Worm (Caenorhabditis elegans) whole organism, young adult: ENCODE data around the gene Y17G9A.4.

ENCODE experiments used
- B0019.2 ChIP-seq: fragments of 200-800 bp; sonication (Bioruptor generic); conservative IDR thresholded peaks from 2 replicates; pipeline ENCODE4 v1.3.6; 2022; ENCODE audit warnings: missing genetic modification reagents, missing genetic modification characterization, missing compliant biosample characterization
- D2030.7 ChIP-seq: fragments of 200-800 bp; sonication (Bioruptor generic); IDR thresholded peaks from 2 replicates; pipeline ENCODE4 v1.3.6; 2022; ENCODE audit warnings: missing genetic modification reagents, missing genetic modification characterization, missing compliant biosample characterization
- F22D6.2 ChIP-seq: sonication (generic microtip); optimal IDR thresholded peaks from 2 replicates; lab custom pipeline; 2016; ENCODE audit warnings: mild to moderate bottlenecking, missing genetic modification characterization, missing compliant biosample characterization
- F49E8.2 ChIP-seq: sonication (generic microtip); optimal IDR thresholded peaks from 3 replicates; lab custom pipeline; 2017; ENCODE audit warnings: missing genetic modification characterization, mild to moderate bottlenecking, missing compliant biosample characterization, antibody characterized with exemption, moderate library complexity; ENCODE audit not compliant: insufficient read depth
- F57A8.1 ChIP-seq: fragments of 200-800 bp; sonication (Bioruptor generic); optimal IDR thresholded peaks from 2 replicates; lab custom pipeline; 2018; ENCODE audit warnings: mild to moderate bottlenecking, missing genetic modification characterization, moderate library complexity, missing compliant biosample characterization
- Y53F4B.3 ChIP-seq: fragments of 200-800 bp; sonication (Bioruptor generic); IDR thresholded peaks from 2 replicates; pipeline ENCODE4 v1.3.6; 2022; ENCODE audit warnings: missing genetic modification reagents, missing genetic modification characterization, missing compliant biosample characterization
- Y53G8AR.9 ChIP-seq: fragments of 200-800 bp; sonication (Bioruptor generic); conservative IDR thresholded peaks from 2 replicates; pipeline ENCODE4 v1.3.6; 2022; ENCODE audit warnings: missing genetic modification reagents, missing genetic modification characterization, missing compliant biosample characterization
- Y79H2A.3 ChIP-seq: fragments of 200-800 bp; sonication (Bioruptor generic); conservative IDR thresholded peaks from 2 replicates; pipeline ENCODE4 v1.3.6; 2022; ENCODE audit warnings: missing genetic modification reagents, missing genetic modification characterization, missing compliant biosample characterization
- Y95B8A.8 ChIP-seq: fragments of 200-800 bp; sonication (Bioruptor generic); IDR thresholded peaks from 2 replicates; pipeline ENCODE4 v1.3.6; 2022; ENCODE audit warnings: missing genetic modification reagents, missing genetic modification characterization, missing compliant biosample characterization
- ZK185.1 ChIP-seq: sonication (generic microtip); optimal IDR thresholded peaks from 2 replicates; lab custom pipeline; 2016; ENCODE audit warnings: mild to moderate bottlenecking, missing genetic modification characterization, missing compliant biosample characterization; ENCODE audit not compliant: poor library complexity, severe bottlenecking
- athp-1 ChIP-seq: sonication (generic microtip); optimal IDR thresholded peaks from 2 replicates; lab custom pipeline; 2017; ENCODE audit warnings: mild to moderate bottlenecking, missing genetic modification characterization, missing compliant biosample characterization
- attf-5 ChIP-seq: fragments of 200-800 bp; sonication (Bioruptor generic); optimal IDR thresholded peaks from 2 replicates; lab custom pipeline; 2018; ENCODE audit warnings: mild to moderate bottlenecking, missing genetic modification characterization, missing compliant biosample characterization
- attf-6 ChIP-seq: fragments of 200-800 bp; sonication (Bioruptor generic); IDR thresholded peaks from 2 replicates; pipeline ENCODE4 v1.3.6; 2022; ENCODE audit warnings: missing genetic modification reagents, missing genetic modification characterization, missing compliant biosample characterization
- bed-2 ChIP-seq: fragments of 200-800 bp; sonication (Bioruptor generic); IDR thresholded peaks from 2 replicates; pipeline ENCODE4 v1.3.6; 2022; ENCODE audit warnings: missing genetic modification reagents, missing genetic modification characterization, missing compliant biosample characterization
- cebp-2 ChIP-seq: fragments of 200-800 bp; sonication (Bioruptor generic); IDR thresholded peaks from 2 replicates; pipeline ENCODE4 v1.3.6; 2022; ENCODE audit warnings: missing genetic modification characterization, missing compliant biosample characterization
- ceh-100 ChIP-seq: fragments of 200-800 bp; sonication (Bioruptor generic); IDR thresholded peaks from 2 replicates; pipeline ENCODE4 v1.3.6; 2022; ENCODE audit warnings: missing genetic modification reagents, missing genetic modification characterization, missing compliant biosample characterization
- ceh-91 ChIP-seq: fragments of 200-800 bp; sonication (Bioruptor generic); IDR thresholded peaks from 2 replicates; pipeline ENCODE4 v1.3.6; 2022; ENCODE audit warnings: missing genetic modification reagents, missing genetic modification characterization, missing compliant biosample characterization
- chd-7 ChIP-seq: sonication (generic microtip); optimal IDR thresholded peaks from 2 replicates; lab custom pipeline; 2016; ENCODE audit warnings: mild to moderate bottlenecking, missing genetic modification characterization, moderate library complexity, missing compliant biosample characterization
- die-1 ChIP-seq: sonication (generic microtip); optimal IDR thresholded peaks from 2 replicates; lab custom pipeline; 2016; ENCODE audit warnings: missing genotype, mild to moderate bottlenecking, missing genetic modification characterization, missing compliant biosample characterization
- egl-18 ChIP-seq: fragments of 200-800 bp; sonication (Bioruptor generic); IDR thresholded peaks from 2 replicates; pipeline ENCODE4 v1.3.6; 2022; ENCODE audit warnings: missing genetic modification reagents, missing genetic modification characterization, missing compliant biosample characterization
- egrh-3 ChIP-seq: fragments of 200-800 bp; sonication (Bioruptor generic); IDR thresholded peaks from 2 replicates; pipeline ENCODE4 v1.3.6; 2022; ENCODE audit warnings: missing genetic modification reagents, missing genetic modification characterization, missing compliant biosample characterization
- ets-4 ChIP-seq: fragments of 200-800 bp; sonication (Bioruptor generic); optimal IDR thresholded peaks from 2 replicates; lab custom pipeline; 2018; ENCODE audit warnings: mild to moderate bottlenecking, missing genetic modification characterization, missing compliant biosample characterization
- hrde-1 ChIP-seq: sonication (generic microtip); optimal IDR thresholded peaks from 2 replicates; lab custom pipeline; 2016; ENCODE audit warnings: missing genetic modification characterization, mild to moderate bottlenecking, missing compliant biosample characterization, moderate library complexity, missing genotype, missing genetic modification reagents, borderline replicate concordance
- lag-1 ChIP-seq: fragments of 200-800 bp; sonication (Bioruptor generic); IDR thresholded peaks from 2 replicates; pipeline ENCODE4 v1.3.6; 2022; ENCODE audit warnings: missing genetic modification reagents, missing genetic modification characterization, missing compliant biosample characterization
- lir-1 ChIP-seq: fragments of 200-800 bp; sonication (Bioruptor generic); conservative IDR thresholded peaks from 2 replicates; pipeline ENCODE4 v1.3.6; 2022; ENCODE audit warnings: missing genetic modification reagents, missing genetic modification characterization, missing compliant biosample characterization
- lsl-1 ChIP-seq: fragments of 200-800 bp; sonication (Bioruptor generic); optimal IDR thresholded peaks from 2 replicates; lab custom pipeline; 2018; ENCODE audit warnings: mild to moderate bottlenecking, missing genetic modification characterization, moderate library complexity, missing compliant biosample characterization
- madf-3 ChIP-seq: fragments of 200-800 bp; sonication (Bioruptor generic); IDR thresholded peaks from 2 replicates; pipeline ENCODE4 v1.3.6; 2022; ENCODE audit warnings: missing genetic modification reagents, missing genetic modification characterization, missing compliant biosample characterization
- madf-8 ChIP-seq: fragments of 200-800 bp; sonication (Bioruptor generic); conservative IDR thresholded peaks from 2 replicates; pipeline ENCODE4 v1.3.6; 2022; ENCODE audit warnings: missing genetic modification reagents, missing genetic modification characterization, missing compliant biosample characterization
- nhr-27 ChIP-seq: fragments of 200-800 bp; sonication (Bioruptor generic); optimal IDR thresholded peaks from 2 replicates; lab custom pipeline; 2018; ENCODE audit warnings: mild to moderate bottlenecking, missing genetic modification characterization, moderate library complexity, missing compliant biosample characterization
- pbrm-1 ChIP-seq: fragments of 200-800 bp; sonication (Bioruptor generic); IDR thresholded peaks from 2 replicates; pipeline ENCODE4 v1.3.6; 2022; ENCODE audit warnings: missing genetic modification reagents, missing genetic modification characterization, missing compliant biosample characterization
- rcor-1 ChIP-seq: fragments of 200-800 bp; sonication (Bioruptor generic); IDR thresholded peaks from 2 replicates; pipeline ENCODE4 v1.3.6; 2022; ENCODE audit warnings: missing genetic modification reagents, missing genetic modification characterization, missing compliant biosample characterization
- rec-8 ChIP-seq, 2 experiments: sonication (generic microtip); optimal IDR thresholded peaks; 2 replicates each; lab custom pipeline; 2016; ENCODE audit warnings: mild to moderate bottlenecking in 2 of 2, missing genetic modification characterization in 2 of 2, missing genetic modification reagents in 2 of 2, missing genotype in 2 of 2, missing biosample characterization in 1 of 2, missing compliant biosample characterization in 1 of 2, moderate library complexity in 1 of 2
- sea-2 ChIP-seq: fragments of 200-800 bp; sonication (Bioruptor generic); IDR thresholded peaks from 2 replicates; pipeline ENCODE4 v1.3.6; 2022; ENCODE audit warnings: missing genetic modification characterization, missing compliant biosample characterization
- snpc-1.3 ChIP-seq: sonication (generic microtip); optimal IDR thresholded peaks from 2 replicates; lab custom pipeline; 2017; ENCODE audit warnings: missing genetic modification characterization, mild to moderate bottlenecking, missing compliant biosample characterization, antibody characterized with exemption, moderate library complexity, missing genotype, missing genetic modification reagents; ENCODE audit not compliant: insufficient read depth
- snpc-4 ChIP-seq, 5 experiments: fragments of 150-350 bp in 1 of 5; sonication (generic microtip) in 4 of 5; optimal IDR thresholded peaks; 2 replicates each; lab custom pipeline; 2014 to 2018; ENCODE audit warnings: missing genetic modification characterization in 5 of 5, missing biosample characterization in 3 of 5, antibody characterized with exemption in 2 of 5, mild to moderate bottlenecking in 2 of 5, missing compliant biosample characterization in 2 of 5, missing genotype in 2 of 5, moderate library complexity in 2 of 5, missing genetic modification reagents in 1 of 5
- somi-1 ChIP-seq: fragments of 200-800 bp; sonication (Bioruptor generic); optimal IDR thresholded peaks from 2 replicates; lab custom pipeline; 2018; ENCODE audit warnings: mild to moderate bottlenecking, missing genetic modification characterization, missing compliant biosample characterization
- tbx-9 ChIP-seq: sonication (generic microtip); optimal IDR thresholded peaks from 2 replicates; lab custom pipeline; 2016; ENCODE audit warnings: borderline replicate concordance, missing genetic modification characterization, inconsistent platforms, missing compliant biosample characterization
- unc-62 ChIP-seq: fragments of 150-350 bp; optimal IDR thresholded peaks from 2 replicates; lab custom pipeline; 2014; ENCODE audit warnings: missing biosample characterization, missing genetic modification reagents, missing genetic modification characterization
- zim-3 ChIP-seq: sonication (generic microtip); optimal IDR thresholded peaks from 2 replicates; lab custom pipeline; 2017; ENCODE audit warnings: mild to moderate bottlenecking, missing genetic modification characterization, moderate library complexity, missing compliant biosample characterization
- ztf-25 ChIP-seq: fragments of 200-800 bp; sonication (Bioruptor generic); IDR thresholded peaks from 2 replicates; pipeline ENCODE4 v1.3.6; 2022; ENCODE audit warnings: missing genetic modification reagents, missing genetic modification characterization, missing compliant biosample characterization

Y17G9A.4 gene

DNA sequence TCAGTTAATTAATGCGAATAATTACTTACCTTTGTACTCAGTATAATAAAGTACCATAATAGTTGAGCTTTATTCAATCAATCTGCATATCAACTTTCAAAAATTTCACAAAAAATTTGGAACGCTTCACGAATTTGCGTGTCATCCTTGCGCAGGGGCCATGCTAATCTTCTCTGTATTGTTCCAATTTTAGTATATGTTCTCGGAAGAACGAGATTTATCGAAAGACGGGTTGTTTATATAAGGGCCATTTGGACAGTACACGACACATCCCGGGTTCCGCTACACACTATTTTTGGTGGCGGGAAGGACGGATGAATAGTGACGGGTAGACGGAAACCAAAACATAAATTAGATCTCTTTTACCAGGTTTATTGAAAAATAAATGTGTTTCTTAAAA is 3.2 kb upstream of the Y17G9A.4 start (continued):
- TF ChIP-seq attf-6 = 0 out of 2 replicates have a peak, but pooled peaks have one; percentile 43
- no peak for TF ChIP-seq Y53G8AR.9 (GFP tag; lab: Robert Waterston, UW)
- no peak for TF ChIP-seq ceh-91 (GFP tag; lab: Robert Waterston, UW)
- TF ChIP-seq madf-8 = no peak
- TF ChIP-seq ztf-25 = 0 out of 2 replicates have a peak, but pooled peaks have one; percentile 67
- TF ChIP-seq bed-2 = no peak
- no peak for TF ChIP-seq snpc-1.3 (tag; lab: Kevin White, UChicago)
- peak; percentile 53; the same call in 1 of the 2 replicates for TF ChIP-seq D2030.7
- TF ChIP-seq unc-62 (GFP tag; lab: Kevin White, UChicago) = no peak
- no peak for TF ChIP-seq somi-1 (GFP tag; lab: Kevin White, UChicago)
- no peak for TF ChIP-seq madf-3 (GFP tag; lab: Robert Waterston, UW)
- TF ChIP-seq cebp-2 (GFP tag; lab: Robert Waterston, UW) = no peak
- TF ChIP-seq ets-4 = no peak
- no peak for TF ChIP-seq zim-3 (tag; lab: Kevin White, UChicago)
- no peak for TF ChIP-seq Y95B8A.8 (GFP tag; lab: Robert Waterston, UW)

DNA sequence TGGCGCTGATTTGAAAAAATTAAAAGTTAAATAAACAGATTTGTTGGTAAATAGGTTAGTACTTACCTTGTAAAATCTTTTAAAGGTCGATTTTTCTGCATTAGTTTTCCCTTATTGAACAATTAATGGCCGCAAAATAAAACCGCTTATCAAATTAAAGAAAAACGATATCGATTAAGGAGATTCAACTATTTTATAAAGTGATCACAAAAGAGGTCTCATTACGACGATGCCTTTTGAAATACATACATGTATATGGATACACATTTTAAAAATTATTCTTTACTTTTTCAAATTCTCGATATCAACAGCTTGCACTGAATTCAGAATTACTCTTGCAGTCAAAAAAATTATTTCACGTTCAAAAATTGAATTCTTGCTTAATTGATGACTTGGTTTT is 2.8 kb downstream of the Y17G9A.4 start, which contains the start of gene Y17G9A.3:
TSS of gene Y17G9A.3 (minus strand) at position 101 of the 400 bp plus-strand sequence.
- no peak for TF ChIP-seq rec-8 (tag; optimal IDR thresholded peaks at IDR 0.05; lab: Kevin White, UChicago)
- no peak for TF ChIP-seq chd-7 (tag; lab: Kevin White, UChicago)
- TF ChIP-seq cebp-2 (GFP tag; lab: Robert Waterston, UW) = no peak
- TF ChIP-seq F57A8.1 = no peak
- no peak for TF ChIP-seq B0019.2 (GFP tag; lab: Robert Waterston, UW)
- TF ChIP-seq snpc-4 (GFP tag; optimal IDR thresholded peaks at IDR 0.05; lab: Kevin White, UChicago) = no peak
- TF ChIP-seq snpc-4 (tag; optimal IDR thresholded peaks at IDR 0.05; lab: Kevin White, UChicago) = no peak
- no peak for TF ChIP-seq die-1
- TF ChIP-seq rcor-1 (GFP tag; lab: Robert Waterston, UW) = no peak
- no peak for TF ChIP-seq egrh-3 (GFP tag; lab: Robert Waterston, UW)
- no peak for TF ChIP-seq athp-1 (tag; lab: Kevin White, UChicago)
- no peak for TF ChIP-seq hrde-1
- TF ChIP-seq somi-1 (GFP tag; lab: Kevin White, UChicago) = no peak
- TF ChIP-seq nhr-27 (tag; lab: Kevin White, UChicago) = no peak
- TF ChIP-seq lsl-1 = no peak
- TF ChIP-seq ceh-100 (GFP tag; lab: Robert Waterston, UW) = no peak
- no peak for TF ChIP-seq ZK185.1 (tag; lab: Kevin White, UChicago)
- TF ChIP-seq lag-1 = no peak
- no peak for TF ChIP-seq lir-1 (GFP tag; lab: Robert Waterston, UW)
- TF ChIP-seq ztf-25 = no peak
- TF ChIP-seq egl-18 (GFP tag; lab: Robert Waterston, UW) = no peak

DNA sequence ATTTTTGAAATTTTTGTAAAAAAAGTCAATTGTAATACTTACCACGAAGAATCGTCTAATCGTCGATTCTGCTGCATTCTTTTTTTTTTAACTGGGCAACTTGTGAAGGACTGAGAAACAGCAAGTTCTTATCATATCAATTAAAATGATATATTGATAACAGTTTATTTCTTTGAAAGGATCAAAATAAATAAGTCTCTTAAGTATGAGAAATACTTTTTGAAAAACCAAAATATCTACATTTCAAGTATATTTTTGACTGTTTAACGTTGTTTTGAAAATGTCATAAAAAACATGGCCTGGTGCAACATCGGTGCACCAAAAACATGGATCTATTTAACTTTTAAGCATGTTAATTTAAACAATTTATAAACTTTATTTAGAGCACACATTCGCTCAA is 5.2 kb downstream of the Y17G9A.4 start, which contains the start of gene Y17G9A.2:
TSS of gene Y17G9A.2 (minus strand) at position 101 of the 400 bp plus-strand sequence.
- TF ChIP-seq Y79H2A.3 (GFP tag; lab: Robert Waterston, UW) = no peak
- no peak for TF ChIP-seq tbx-9 (tag; lab: Kevin White, UChicago)
- no peak for TF ChIP-seq attf-5 (GFP tag; lab: Kevin White, UChicago)
- no peak for TF ChIP-seq pbrm-1 (GFP tag; lab: Robert Waterston, UW)
- no peak for TF ChIP-seq Y53F4B.3 (GFP tag; lab: Robert Waterston, UW)
- TF ChIP-seq F22D6.2 (tag; lab: Kevin White, UChicago) = no peak
- TF ChIP-seq sea-2 = no peak
- no peak for TF ChIP-seq F49E8.2
